Fruit fly (Drosophila melanogaster) Kc167 (cell line): ENCODE measurements around the gene CG42613.

Experiments used
- Myc ChIP-seq: fragments of >200 bp; optimal IDR thresholded peaks from 2 replicates; lab custom pipeline; 2017; ENCODE audit warnings: missing external identifiers
- Sin3A ChIP-seq: fragments of >200 bp; optimal IDR thresholded peaks from 2 replicates; lab custom pipeline; 2018; ENCODE audit warnings: missing external identifiers
- h ChIP-seq: fragments of >200 bp; optimal IDR thresholded peaks from 3 replicates; lab custom pipeline; 2018; ENCODE audit warnings: missing external identifiers

dm6 chr3R:18980863-18981536, 52.0 kb downstream of the CG42613 start, which contains the start of the genes dnk and Smu1:
- TF ChIP-seq Sin3A (lab: Kevin White, UChicago) (no peak), h (no peak), Myc (lab: Kevin White, UChicago) (no peak)
